Fruit fly (Drosophila melanogaster): Measurements from ENCODE around the gene CG5866.

Gene CG5866

DNA sequence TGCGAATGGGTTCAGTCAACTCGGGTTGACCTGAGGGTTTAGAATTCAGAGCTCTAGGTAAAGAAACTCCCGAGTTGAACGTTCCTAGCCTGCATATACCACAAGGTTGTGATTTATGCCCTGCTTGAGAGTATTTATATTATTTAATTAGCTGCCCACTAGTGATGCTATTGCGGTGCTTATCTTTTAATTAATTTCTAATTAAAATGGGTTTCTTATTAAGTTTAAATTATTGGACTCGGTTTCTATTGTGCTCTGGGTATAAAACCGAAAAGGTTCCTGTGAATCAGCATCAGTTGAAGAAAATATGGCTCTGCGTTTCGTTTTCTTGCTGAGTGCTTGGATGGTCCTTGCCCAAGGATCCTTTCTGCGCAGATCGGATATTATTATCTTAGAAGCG lies at the start of gene CG5866:
CG5866 (plus strand) TSS at position 301 of the 400 bp plus-strand sequence.
- TF ChIP-seq svp (GFP tag) (peak; percentile 18), cyc (GFP tag; optimal IDR thresholded peaks at IDR 0.05) (no peak)

DNA sequence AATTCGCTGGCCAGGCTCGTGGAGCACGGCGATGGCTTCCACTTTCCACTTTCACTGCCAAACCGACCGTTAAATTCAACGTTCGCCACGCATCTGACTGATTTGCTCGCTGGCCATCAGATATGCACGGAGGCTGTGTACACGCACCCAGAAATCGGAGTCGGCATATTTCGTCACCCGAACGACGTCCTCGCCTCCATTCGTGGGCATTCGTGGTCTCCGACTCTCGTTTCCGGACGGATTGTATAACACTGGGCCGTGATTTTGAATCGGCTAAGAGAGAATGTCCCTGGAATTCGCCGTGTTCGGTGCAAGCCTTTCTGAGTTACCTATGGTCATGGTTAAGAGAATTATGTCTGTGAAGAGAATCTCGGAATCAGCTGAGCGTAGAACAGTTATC lies 49.5 kb upstream of the CG5866 start, which contains the start of gene beat-IIa:
beat-IIa (minus strand) TSS at position 97 of the 400 bp plus-strand sequence.
- TF ChIP-seq fd85E (GFP tag; optimal IDR thresholded peaks at IDR 0.05) (no peak), dsx (GFP tag; optimal IDR thresholded peaks at IDR 0.05; ENCODE audit: poor library complexity, severe bottlenecking) (no peak), CG6854 (GFP tag; optimal IDR thresholded peaks at IDR 0.05) (no peak), CG3032 (tag; optimal IDR thresholded peaks at IDR 0.05) (no peak), Eip75B (GFP tag; optimal IDR thresholded peaks at IDR 0.05) (no peak), CG15336 (GFP tag; IDR thresholded peaks at IDR 0.05) (no peak), Sox15 (GFP tag; optimal IDR thresholded peaks at IDR 0.05) (no peak), CG3919 (GFP tag; optimal IDR thresholded peaks at IDR 0.05) (no peak)

dm6 chr3R:17371094-17371493 lies 44.4 kb upstream of the CG5866 start:
- TF ChIP-seq CG8119 (GFP tag; IDR thresholded peaks at IDR 0.05), result peak; percentile 53; the same call in 1 of the 3 replicates
- no peak for TF ChIP-seq CG11902 (GFP tag; optimal IDR thresholded peaks at IDR 0.05)
- peak; percentile 16; the same call in 1 of the 2 replicates for TF ChIP-seq CG11294 (GFP tag; IDR thresholded peaks at IDR 0.05)
- peak; percentile 12 for TF ChIP-seq CG6276 (GFP tag; optimal IDR thresholded peaks at IDR 0.05)
- peak; percentile 23 for TF ChIP-seq Ets96B (tag; optimal IDR thresholded peaks at IDR 0.05)
- peak; percentile 38 for TF ChIP-seq CG32006 (GFP tag; optimal IDR thresholded peaks at IDR 0.05)
- no peak for TF ChIP-seq CG7368 (GFP tag; optimal IDR thresholded peaks at IDR 0.05)
- peak; percentile 4 for TF ChIP-seq CG10669 (GFP tag; optimal IDR thresholded peaks at IDR 0.05)
- TF ChIP-seq eg (GFP tag; IDR thresholded peaks at IDR 0.05), result peak; percentile 55; the same call in 2 of the 3 replicates
- 0 out of 3 replicates have a peak, but pooled peaks have one; percentile 36 for TF ChIP-seq CG6163 (GFP tag; IDR thresholded peaks at IDR 0.05)
- TF ChIP-seq CG15336 (GFP tag; IDR thresholded peaks at IDR 0.05), result peak; percentile 35; the same call in 1 of the 2 replicates
- TF ChIP-seq CG6854 (GFP tag; optimal IDR thresholded peaks at IDR 0.05), result no peak

DNA sequence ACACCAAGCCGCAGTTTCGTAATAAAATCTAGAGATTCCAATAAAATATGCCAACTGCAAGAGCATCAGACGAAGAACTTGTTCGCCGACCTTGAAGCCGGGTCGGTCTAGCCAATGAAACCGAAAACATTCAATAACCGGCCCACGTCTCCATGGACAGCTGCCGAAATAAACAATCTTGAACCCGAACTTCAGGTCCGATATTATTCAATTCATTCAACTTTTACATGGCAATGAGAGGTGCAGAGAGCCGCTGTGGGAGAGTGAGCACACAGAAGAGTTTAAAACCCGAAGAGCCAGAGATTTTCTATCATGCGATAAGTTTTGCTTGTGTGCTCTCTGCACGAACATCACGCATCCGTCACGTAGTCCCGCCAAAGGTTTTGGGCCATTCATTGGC lies 38.0 kb upstream of the CG5866 start:
- TF ChIP-seq Eip75B (GFP tag; optimal IDR thresholded peaks at IDR 0.05), result no peak
- TF ChIP-seq Blimp-1 (GFP tag; optimal IDR thresholded peaks at IDR 0.05), result peak; percentile 9
- no peak for TF ChIP-seq CG11902 (GFP tag; optimal IDR thresholded peaks at IDR 0.05)

DNA sequence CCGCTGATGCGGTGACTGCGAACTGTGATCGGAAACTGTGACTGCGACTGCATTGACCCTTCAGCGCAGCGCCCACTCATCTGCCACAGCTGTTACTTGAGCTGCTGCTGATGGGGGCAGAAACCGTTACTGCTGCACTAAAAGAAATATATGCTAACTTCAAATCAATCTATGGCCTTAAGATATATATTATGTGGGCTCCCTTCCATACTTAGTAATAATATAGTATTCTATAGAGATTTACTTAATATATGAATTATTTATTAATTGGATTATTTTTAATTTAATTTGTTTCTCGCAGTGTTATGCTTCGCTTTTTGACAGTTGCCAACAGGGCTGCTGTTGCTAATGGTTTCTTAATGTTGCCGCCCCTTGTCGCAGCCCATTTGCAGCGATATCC lies 36.5 kb upstream of the CG5866 start:
- TF ChIP-seq CG10631 (GFP tag; optimal IDR thresholded peaks at IDR 0.05), result no peak
- TF ChIP-seq svp (GFP tag), result peak; percentile 58
- TF ChIP-seq eg (GFP tag; IDR thresholded peaks at IDR 0.05), result 0 out of 3 replicates have a peak, but pooled peaks have one; percentile 22
- no peak for TF ChIP-seq salr (GFP tag; optimal IDR thresholded peaks at IDR 0.05)
- no peak for TF ChIP-seq CG8119 (GFP tag; IDR thresholded peaks at IDR 0.05)

- TF ChIP-seq dsx (GFP tag; optimal IDR thresholded peaks at IDR 0.05; ENCODE audit: poor library complexity, severe bottlenecking) (no peak), topi (GFP tag; optimal IDR thresholded peaks at IDR 0.05) (no peak), Eip78C (GFP tag) (peak; percentile 59), CG11902 (GFP tag; optimal IDR thresholded peaks at IDR 0.05) (no peak), CG6163 (GFP tag; IDR thresholded peaks at IDR 0.05) (0 out of 3 replicates have a peak, but pooled peaks have one; percentile 24), Sox15 (GFP tag; optimal IDR thresholded peaks at IDR 0.05) (no peak), CG10669 (GFP tag; optimal IDR thresholded peaks at IDR 0.05) (no peak), ss (GFP tag; optimal IDR thresholded peaks at IDR 0.05) (no peak), spab (GFP tag; optimal IDR thresholded peaks at IDR 0.05) (no peak), Lpt (GFP tag; optimal IDR thresholded peaks at IDR 0.05) (no peak), Ets21C (GFP tag; optimal IDR thresholded peaks at IDR 0.05) (no peak), Sox102F (GFP tag; optimal IDR thresholded peaks at IDR 0.05) (peak; percentile 4), CG6854 (GFP tag; optimal IDR thresholded peaks at IDR 0.05) (no peak), CG15336 (GFP tag; IDR thresholded peaks at IDR 0.05) (no peak)
These were observed 35.8 kb upstream of the CG5866 start, which contains the start of gene lute for dm6 chr3R:17379742-17380141. TSS of gene lute (plus strand) at chr3R:17379944.
